Worm (Caenorhabditis elegans) whole organism, midembryonic: ENCODE results near the gene pgm-2.

Experiments used
- T22C8.4 ChIP-seq: fragments of 200-800 bp; sonication (Bioruptor generic); IDR thresholded peaks from 2 replicates; pipeline ENCODE4 v1.3.6; 2022; ENCODE audit warnings: missing genetic modification characterization, missing compliant biosample characterization
- cog-1 ChIP-seq: sonication (generic microtip); optimal IDR thresholded peaks from 2 replicates; lab custom pipeline; 2016; ENCODE audit warnings: missing genetic modification characterization, missing compliant biosample characterization
- flt-1 ChIP-seq: fragments of 200-800 bp; sonication (Bioruptor generic); IDR thresholded peaks from 2 replicates; pipeline ENCODE4 v1.3.6; 2022; ENCODE audit warnings: missing genetic modification characterization, missing compliant biosample characterization
- klf-2 ChIP-seq: fragments of 200-800 bp; sonication (Bioruptor generic); conservative IDR thresholded peaks from 2 replicates; pipeline ENCODE4 v1.3.6; 2022; ENCODE audit warnings: missing genetic modification reagents, missing genetic modification characterization, missing compliant biosample characterization
- med-1 ChIP-seq: sonication (generic microtip); optimal IDR thresholded peaks from 2 replicates; lab custom pipeline; 2017; ENCODE audit warnings: missing genetic modification characterization, mild to moderate bottlenecking, missing compliant biosample characterization, antibody characterized with exemption, missing genetic modification reagents; ENCODE audit not compliant: insufficient read depth
- ref-1 ChIP-seq: fragments of 200-800 bp; sonication (Bioruptor generic); conservative IDR thresholded peaks from 2 replicates; pipeline ENCODE4 v1.3.6; 2022; ENCODE audit warnings: missing genetic modification reagents, missing genetic modification characterization, missing compliant biosample characterization
- tab-1 ChIP-seq: fragments of 200-800 bp; sonication (Bioruptor generic); IDR thresholded peaks from 2 replicates; pipeline ENCODE4 v1.3.6; 2022; ENCODE audit warnings: missing genetic modification characterization, missing compliant biosample characterization
- ztf-23 ChIP-seq: fragments of 200-800 bp; sonication (Bioruptor generic); IDR thresholded peaks from 2 replicates; pipeline ENCODE4 v1.3.6; 2022; ENCODE audit warnings: missing genetic modification reagents, missing genetic modification characterization, missing compliant biosample characterization
- ztf-29 ChIP-seq: fragments of 200-800 bp; sonication (Bioruptor generic); IDR thresholded peaks from 2 replicates; pipeline ENCODE4 v1.3.6; 2022; ENCODE audit warnings: missing genetic modification reagents, missing genetic modification characterization, missing compliant biosample characterization

The pgm-2 gene

DNA sequence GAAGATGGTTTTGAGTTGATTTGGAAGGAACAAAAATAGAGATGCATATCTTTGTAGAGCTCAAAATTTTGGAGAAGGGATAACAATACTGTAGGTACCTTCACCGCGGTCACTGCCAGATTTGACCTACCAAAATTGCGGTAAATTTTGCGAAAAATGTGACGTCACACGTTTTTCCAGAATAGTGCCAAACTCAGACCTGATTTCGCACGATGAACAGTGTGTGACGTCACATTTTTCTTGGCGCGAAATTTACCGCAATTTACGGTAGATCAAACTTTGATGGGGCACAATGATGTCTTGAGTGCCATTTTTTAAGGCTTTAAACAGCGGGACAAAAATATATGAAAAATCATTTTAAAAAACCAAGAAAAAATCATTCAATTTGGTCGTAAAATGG lies 29.7 kb downstream of the pgm-2 start:
- TF ChIP-seq tab-1 (GFP tag; lab: Robert Waterston, UW), result no peak
- TF ChIP-seq T22C8.4, result no peak
- no peak for TF ChIP-seq med-1 (GFP tag; lab: Kevin White, UChicago)
- no peak for TF ChIP-seq klf-2 (GFP tag; lab: Robert Waterston, UW)
- no peak for TF ChIP-seq ztf-23
- no peak for TF ChIP-seq cog-1 (tag; lab: Kevin White, UChicago)
- TF ChIP-seq ref-1 (GFP tag; lab: Robert Waterston, UW), result no peak
- no peak for TF ChIP-seq flt-1 (GFP tag; lab: Robert Waterston, UW)
- TF ChIP-seq ztf-29, result no peak

DNA sequence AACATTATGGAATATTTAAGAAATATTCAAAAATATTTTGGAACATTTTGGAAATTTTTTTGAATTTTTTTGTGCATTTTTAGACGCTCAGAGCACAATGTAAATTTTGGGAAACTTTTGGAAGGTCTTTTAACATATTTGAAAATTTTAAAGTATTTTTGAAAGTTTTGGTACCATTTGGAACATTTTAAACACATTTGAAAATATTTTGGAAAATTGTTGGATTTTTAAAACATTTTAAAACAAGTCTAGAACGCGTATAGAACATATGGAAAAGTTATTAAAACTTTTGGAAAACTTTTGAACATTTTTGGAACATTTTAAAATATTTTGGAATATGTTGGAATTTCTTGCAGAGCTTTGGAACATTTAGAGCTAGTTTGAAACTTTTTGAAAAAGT lies 34.6 kb downstream of the pgm-2 start, which contains the start of gene sdz-20:
sdz-20 (plus strand) TSS at position 301 of the 400 bp plus-strand sequence.
- TF ChIP-seq flt-1 (GFP tag; lab: Robert Waterston, UW) (no peak), T22C8.4 (no peak), ref-1 (GFP tag; lab: Robert Waterston, UW) (no peak), klf-2 (GFP tag; lab: Robert Waterston, UW) (no peak), ztf-29 (no peak), tab-1 (GFP tag; lab: Robert Waterston, UW) (no peak), cog-1 (tag; lab: Kevin White, UChicago) (no peak), ztf-23 (no peak), med-1 (GFP tag; lab: Kevin White, UChicago) (no peak)

DNA sequence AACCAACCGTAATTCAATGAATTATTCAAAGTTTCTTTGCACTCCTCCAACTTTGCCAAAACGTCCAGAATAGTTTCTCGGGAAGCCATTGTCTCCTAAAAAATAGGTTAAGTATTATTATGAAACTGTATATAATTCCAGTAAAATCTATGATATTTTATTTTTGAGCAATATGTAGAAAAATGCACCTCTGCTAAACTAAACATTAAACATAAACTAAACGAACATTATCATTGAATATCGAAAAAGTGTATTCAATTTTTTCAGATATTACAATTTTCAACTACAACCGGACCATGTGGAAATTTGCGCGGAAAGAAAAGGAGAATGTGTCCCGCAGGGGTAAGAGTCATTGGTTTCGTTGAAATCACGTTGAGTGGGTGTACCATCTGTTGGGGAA lies 40.5 kb downstream of the pgm-2 start, which contains the start of gene F53A2.3:
F53A2.3 (minus strand) TSS at position 101 of the 400 bp plus-strand sequence.
- TF ChIP-seq flt-1 (GFP tag; lab: Robert Waterston, UW) (no peak), ztf-23 (no peak), tab-1 (GFP tag; lab: Robert Waterston, UW) (no peak), cog-1 (tag; lab: Kevin White, UChicago) (no peak), T22C8.4 (no peak), ref-1 (GFP tag; lab: Robert Waterston, UW) (no peak), med-1 (GFP tag; lab: Kevin White, UChicago) (no peak), klf-2 (GFP tag; lab: Robert Waterston, UW) (no peak)

DNA sequence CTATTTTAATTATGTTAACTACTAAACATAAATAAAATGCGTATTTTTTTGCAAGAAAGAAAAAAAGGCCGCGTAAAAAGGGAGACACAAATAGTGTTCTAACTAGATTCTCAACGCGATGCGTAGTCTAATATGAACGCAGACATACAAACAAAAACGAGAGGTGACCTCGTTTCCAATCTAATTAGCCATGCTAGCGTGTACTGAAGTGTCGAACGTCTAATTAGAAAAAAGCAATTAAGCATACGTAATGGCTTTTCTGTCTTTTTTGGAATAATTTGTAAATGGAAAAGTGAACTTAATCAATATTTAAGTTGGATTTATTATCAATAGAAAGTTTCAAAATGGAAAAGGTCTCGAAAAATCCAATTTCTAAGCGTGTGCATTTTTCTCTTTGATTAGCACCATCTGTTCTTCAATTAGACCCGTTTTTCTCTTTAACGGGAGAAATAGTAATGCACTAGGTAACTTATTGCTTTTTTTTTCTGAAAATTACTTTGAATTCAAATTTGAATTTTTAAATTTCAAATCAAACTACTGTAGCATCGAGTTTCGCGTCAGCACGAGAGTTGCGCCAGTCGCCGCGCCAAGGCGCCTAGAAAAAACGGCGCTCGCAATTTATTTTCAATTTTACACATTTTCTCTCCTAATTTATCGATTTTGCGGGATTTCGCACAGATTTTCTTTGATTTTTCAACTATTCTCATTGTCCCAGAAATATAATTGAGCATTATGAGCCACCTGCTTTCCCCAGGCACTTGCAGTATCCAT lies 41.5 kb downstream of the pgm-2 start:
- TF ChIP-seq T22C8.4 (0 out of 2 replicates have a peak, but pooled peaks have one; percentile 10), ztf-23 (0 out of 2 replicates have a peak, but pooled peaks have one; percentile 33), ztf-29 (no peak), flt-1 (GFP tag; lab: Robert Waterston, UW) (no peak), cog-1 (tag; lab: Kevin White, UChicago) (no peak)

DNA sequence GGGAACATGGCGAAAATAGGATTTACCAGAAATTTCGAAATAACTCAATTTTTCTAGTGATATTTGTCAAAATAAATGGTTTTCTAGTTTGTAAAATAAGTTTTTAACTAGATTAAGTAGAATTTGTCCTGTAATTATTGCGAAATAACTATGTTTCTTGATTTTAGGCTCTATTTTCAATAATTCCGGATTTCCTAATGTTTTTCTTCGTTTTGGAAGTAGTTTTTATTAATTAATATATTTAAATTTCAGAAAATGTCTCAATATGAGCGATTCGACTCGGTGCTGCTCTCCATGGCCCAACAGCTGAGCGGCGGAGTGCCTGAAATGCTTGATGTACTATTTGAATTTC lies 42.1 kb downstream of the pgm-2 start, which contains the start of gene nud-1:
nud-1 (plus strand) TSS at position 253 of the 352 bp plus-strand sequence.
- no peak for TF ChIP-seq ref-1 (GFP tag; lab: Robert Waterston, UW)
- TF ChIP-seq tab-1 (GFP tag; lab: Robert Waterston, UW), result no peak
- TF ChIP-seq med-1 (GFP tag; lab: Kevin White, UChicago), result no peak
- TF ChIP-seq ztf-23, result no peak
- TF ChIP-seq flt-1 (GFP tag; lab: Robert Waterston, UW), result no peak
- TF ChIP-seq T22C8.4, result no peak
- no peak for TF ChIP-seq klf-2 (GFP tag; lab: Robert Waterston, UW)
- TF ChIP-seq cog-1 (tag; lab: Kevin White, UChicago), result no peak
- no peak for TF ChIP-seq ztf-29

DNA sequence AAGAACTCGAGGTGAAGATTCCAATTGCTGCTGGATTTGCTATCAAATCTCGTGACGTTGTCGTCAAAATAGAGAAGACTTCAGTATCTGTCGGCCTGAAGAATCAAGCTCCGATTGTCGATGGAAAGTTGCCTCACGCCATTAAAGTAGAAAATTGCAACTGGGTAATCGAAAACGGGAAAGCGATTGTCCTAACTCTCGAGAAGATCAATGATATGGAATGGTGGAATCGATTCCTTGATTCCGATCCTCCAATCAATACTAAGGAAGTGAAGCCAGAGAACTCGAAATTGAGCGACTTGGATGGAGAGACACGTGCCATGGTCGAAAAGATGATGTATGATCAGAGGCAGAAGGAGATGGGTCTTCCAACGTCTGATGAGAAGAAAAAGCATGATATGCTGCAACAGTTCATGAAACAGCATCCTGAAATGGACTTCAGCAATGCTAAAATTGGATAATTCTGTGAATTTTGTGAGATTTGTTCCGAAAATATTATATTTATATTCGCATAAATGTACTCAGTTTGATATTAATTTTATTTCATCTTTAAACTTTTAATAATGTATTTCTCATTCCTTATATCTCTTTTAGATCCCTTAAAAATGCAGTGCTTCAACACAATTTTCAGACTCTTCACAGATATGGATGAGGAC lies 43.0 kb downstream of the pgm-2 start, which contains the start of gene dro-1:
dro-1 (plus strand) TSS at position 606 of the 656 bp plus-strand sequence.
- no peak for TF ChIP-seq ref-1 (GFP tag; lab: Robert Waterston, UW)
- TF ChIP-seq ztf-23, result no peak
- no peak for TF ChIP-seq ztf-29
- no peak for TF ChIP-seq med-1 (GFP tag; lab: Kevin White, UChicago)
- no peak for TF ChIP-seq cog-1 (tag; lab: Kevin White, UChicago)
- TF ChIP-seq T22C8.4, result no peak
- no peak for TF ChIP-seq klf-2 (GFP tag; lab: Robert Waterston, UW)
- no peak for TF ChIP-seq flt-1 (GFP tag; lab: Robert Waterston, UW)
- no peak for TF ChIP-seq tab-1 (GFP tag; lab: Robert Waterston, UW)

DNA sequence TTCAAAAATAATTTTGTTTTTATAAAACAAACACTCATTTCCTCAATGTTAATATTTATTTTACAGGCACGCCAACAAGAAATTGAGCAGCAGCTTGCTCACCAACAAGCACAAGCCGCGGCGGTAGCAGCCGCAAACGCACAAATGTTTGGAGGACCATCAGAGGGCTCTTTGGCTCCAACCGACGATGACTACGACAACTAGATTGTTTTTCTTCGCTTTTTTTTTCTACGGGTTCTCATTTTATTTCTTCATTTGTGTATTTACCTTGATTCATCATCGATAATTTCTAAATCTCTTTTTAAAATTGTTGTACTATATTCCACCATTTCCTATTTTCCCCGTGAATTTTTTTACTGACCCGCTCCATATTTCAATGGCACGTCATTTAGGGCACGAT lies 43.9 kb downstream of the pgm-2 start, which contains the start of gene ife-1:
ife-1 (plus strand) TSS at position 301 of the 400 bp plus-strand sequence.
- no peak for TF ChIP-seq klf-2 (GFP tag; lab: Robert Waterston, UW)
- TF ChIP-seq ztf-29, result no peak
- TF ChIP-seq med-1 (GFP tag; lab: Kevin White, UChicago), result no peak
- TF ChIP-seq ztf-23, result no peak
- no peak for TF ChIP-seq flt-1 (GFP tag; lab: Robert Waterston, UW)
- TF ChIP-seq tab-1 (GFP tag; lab: Robert Waterston, UW), result no peak
- TF ChIP-seq T22C8.4, result no peak
- TF ChIP-seq cog-1 (tag; lab: Kevin White, UChicago), result no peak
- TF ChIP-seq ref-1 (GFP tag; lab: Robert Waterston, UW), result no peak

DNA sequence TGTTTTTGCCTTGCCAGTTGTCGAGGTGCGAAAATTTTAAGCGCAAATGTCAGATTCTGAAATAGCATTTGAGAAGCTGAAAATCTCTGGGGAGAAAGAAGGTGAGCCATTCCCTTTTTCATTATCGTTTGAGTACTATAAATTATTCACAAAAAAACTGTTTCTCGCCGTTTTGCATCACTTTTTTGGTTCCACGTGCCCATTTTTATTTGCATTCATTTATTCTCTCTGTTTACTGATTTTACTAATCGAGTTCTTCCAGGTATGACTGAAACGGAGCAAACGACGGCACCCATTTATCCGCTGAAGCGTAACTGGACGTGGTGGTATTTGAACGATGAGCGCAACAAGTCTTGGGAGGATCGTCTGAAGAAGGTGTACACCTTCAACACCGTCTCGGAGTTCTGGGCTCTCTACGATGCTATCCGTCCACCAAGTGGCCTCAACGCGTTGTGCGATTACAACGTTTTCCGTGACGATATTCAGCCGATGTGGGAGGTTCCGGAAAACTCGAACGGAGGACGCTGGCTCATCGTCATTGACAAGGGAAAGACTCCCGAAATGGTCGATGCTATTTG lies 44.5 kb downstream of the pgm-2 start:
- TF ChIP-seq cog-1 (tag; lab: Kevin White, UChicago), result no peak
- TF ChIP-seq flt-1 (GFP tag; lab: Robert Waterston, UW), result no peak
- TF ChIP-seq ztf-23, result no peak
- TF ChIP-seq med-1 (GFP tag; lab: Kevin White, UChicago), result no peak
- TF ChIP-seq ztf-29, result no peak
- TF ChIP-seq ref-1 (GFP tag; lab: Robert Waterston, UW), result no peak
- no peak for TF ChIP-seq T22C8.4
- TF ChIP-seq klf-2 (GFP tag; lab: Robert Waterston, UW), result no peak
- TF ChIP-seq tab-1 (GFP tag; lab: Robert Waterston, UW), result no peak
